Worm (Caenorhabditis elegans): Measurements from ENCODE around the gene M05D6.3.

The M05D6.3 gene

ce11 chrII:8481033-8481708 is 5.6 kb downstream of the M05D6.3 start:
- TF ChIP-seq let-526 (GFP tag; IDR thresholded peaks at IDR 0.05) (0 out of 2 replicates have a peak, but pooled peaks have one; percentile 6), die-1 (tag; optimal IDR thresholded peaks at IDR 0.05) (no peak), chd-7 (tag; optimal IDR thresholded peaks at IDR 0.05) (peak; percentile 23), F23B12.7 (tag; optimal IDR thresholded peaks at IDR 0.05; ENCODE audit: insufficient read depth) (peak; percentile 19), Y53G8AR.9 (GFP tag; conservative IDR thresholded peaks at IDR 0.05) (0 out of 2 replicates have a peak, but pooled peaks have one; percentile 16), pbrm-1 (GFP tag; IDR thresholded peaks at IDR 0.05) (0 out of 2 replicates have a peak, but pooled peaks have one; percentile 26), nfya-2 (GFP tag; IDR thresholded peaks at IDR 0.05) (no peak), hsf-1 (GFP tag; IDR thresholded peaks at IDR 0.05) (peak; percentile 81), K12H6.12 (tag; optimal IDR thresholded peaks at IDR 0.05) (peak; percentile 18), dpl-1 (GFP tag; optimal IDR thresholded peaks at IDR 0.05) (no peak), K11D2.4 (GFP tag; IDR thresholded peaks at IDR 0.05) (peak; percentile 12; the same call in 1 of the 2 replicates), hlh-26 (GFP tag; conservative IDR thresholded peaks at IDR 0.05) (no peak), gei-17 (GFP tag; optimal IDR thresholded peaks at IDR 0.05) (peak; percentile 3), lin-40 (tag; optimal IDR thresholded peaks at IDR 0.05) (no peak), cebp-1 (GFP tag; IDR thresholded peaks at IDR 0.05) (no peak), cebp-1 (tag; optimal IDR thresholded peaks at IDR 0.05) (peak; percentile 31)

ce11 chrII:8481731-8482253 is 6.2 kb downstream of the M05D6.3 start, which contains the start of gene M05D6.5:
M05D6.5 (minus strand) TSS chrII:8482203.
- TF ChIP-seq madf-6 (GFP tag; IDR thresholded peaks at IDR 0.05) (no peak), ceh-40 (GFP tag; IDR thresholded peaks at IDR 0.05) (no peak), lsy-27 (tag; optimal IDR thresholded peaks at IDR 0.05; ENCODE audit: borderline replicate concordance, insufficient read depth) (no peak), egrh-3 (GFP tag; IDR thresholded peaks at IDR 0.05) (no peak), Y53G8AR.9 (GFP tag; conservative IDR thresholded peaks at IDR 0.05) (0 out of 2 replicates have a peak, but pooled peaks have one; percentile 13), lin-26 (GFP tag; IDR thresholded peaks at IDR 0.05) (0 out of 2 replicates have a peak, but pooled peaks have one; percentile 8), lir-1 (GFP tag; conservative IDR thresholded peaks at IDR 0.05) (no peak), ama-1 (optimal IDR thresholded peaks at IDR 0.05) (peak; percentile 83), ama-1 (GFP tag; optimal IDR thresholded peaks at IDR 0.05) (no peak), nhr-80 (tag; optimal IDR thresholded peaks at IDR 0.05) (no peak), B0336.3 (GFP tag; IDR thresholded peaks at IDR 0.05) (0 out of 2 replicates have a peak, but pooled peaks have one; percentile 13), ekl-4 (GFP tag; IDR thresholded peaks at IDR 0.05) (0 out of 2 replicates have a peak, but pooled peaks have one; percentile 40)

ce11 chrII:8483124-8483792 is 7.7 kb downstream of the M05D6.3 start:
- TF ChIP-seq atf-7 (tag; optimal IDR thresholded peaks at IDR 0.05), result no peak
- TF ChIP-seq ama-1 (optimal IDR thresholded peaks at IDR 0.05), result peak; percentile 61
- TF ChIP-seq ama-1 (GFP tag; optimal IDR thresholded peaks at IDR 0.05), result no peak
- TF ChIP-seq hmg-1.2 (GFP tag; IDR thresholded peaks at IDR 0.05), result peak; percentile 55; the same call in 1 of the 2 replicates
- TF ChIP-seq lsl-1 (GFP tag; optimal IDR thresholded peaks at IDR 0.05), result peak; percentile 35
- peak; percentile 43 for TF ChIP-seq attf-5 (GFP tag; optimal IDR thresholded peaks at IDR 0.05)
- TF ChIP-seq mcd-1 (GFP tag; IDR thresholded peaks at IDR 0.05), result peak; percentile 17; the same call in 1 of the 2 replicates
- TF ChIP-seq Y67H2A.10 (GFP tag; conservative IDR thresholded peaks at IDR 0.05), result no peak
- peak; percentile 24 for TF ChIP-seq nhr-80 (tag; optimal IDR thresholded peaks at IDR 0.05)
